Worm (Caenorhabditis elegans): Measurements from ENCODE around the gene F55G11.2.

The F55G11.2 gene

ce11 chrIV:12946488-12946887, 22.6 kb downstream of the F55G11.2 start, which contains the start of gene F55G11.1:
TSS of gene F55G11.1 (minus strand) at chrIV:12946588.
- TF ChIP-seq ztf-11 (tag; optimal IDR thresholded peaks at IDR 0.05), result no peak
- TF ChIP-seq nhr-102 (tag; optimal IDR thresholded peaks at IDR 0.05), result no peak
- TF ChIP-seq zfp-3 (GFP tag; conservative IDR thresholded peaks at IDR 0.05), result no peak
- no peak for TF ChIP-seq pha-4 (GFP tag; IDR thresholded peaks at IDR 0.05)
- TF ChIP-seq pha-4 (tag; optimal IDR thresholded peaks at IDR 0.05), result no peak
- TF ChIP-seq nhr-6 (tag; optimal IDR thresholded peaks at IDR 0.05), result no peak
- TF ChIP-seq mdl-1 (tag; optimal IDR thresholded peaks at IDR 0.05), result no peak
- TF ChIP-seq daf-8 (GFP tag; IDR thresholded peaks at IDR 0.05), result no peak
- no peak for TF ChIP-seq lin-38 (GFP tag; IDR thresholded peaks at IDR 0.05)
- no peak for TF ChIP-seq spr-3 (GFP tag; optimal IDR thresholded peaks at IDR 0.05)
- TF ChIP-seq daf-16 (GFP tag; optimal IDR thresholded peaks at IDR 0.05), result no peak
- no peak for TF ChIP-seq daf-16 (tag; optimal IDR thresholded peaks at IDR 0.05)
- TF ChIP-seq Y105C5A.15 (GFP tag; IDR thresholded peaks at IDR 0.05), result no peak
- TF ChIP-seq R02D3.7 (tag; optimal IDR thresholded peaks at IDR 0.05), result no peak
- TF ChIP-seq nhr-42 (GFP tag; IDR thresholded peaks at IDR 0.05), result no peak
- TF ChIP-seq spr-1 (tag; optimal IDR thresholded peaks at IDR 0.05), result no peak
- no peak for TF ChIP-seq unc-39 (tag; optimal IDR thresholded peaks at IDR 0.05)
- no peak for TF ChIP-seq nhr-111 (GFP tag; optimal IDR thresholded peaks at IDR 0.05)
- TF ChIP-seq zip-11 (GFP tag; IDR thresholded peaks at IDR 0.05), result no peak
- no peak for TF ChIP-seq mdt-29 (GFP tag; IDR thresholded peaks at IDR 0.05)
- no peak for TF ChIP-seq vab-7 (GFP tag; IDR thresholded peaks at IDR 0.05)
- no peak for TF ChIP-seq mep-1 (tag; optimal IDR thresholded peaks at IDR 0.05)

DNA sequence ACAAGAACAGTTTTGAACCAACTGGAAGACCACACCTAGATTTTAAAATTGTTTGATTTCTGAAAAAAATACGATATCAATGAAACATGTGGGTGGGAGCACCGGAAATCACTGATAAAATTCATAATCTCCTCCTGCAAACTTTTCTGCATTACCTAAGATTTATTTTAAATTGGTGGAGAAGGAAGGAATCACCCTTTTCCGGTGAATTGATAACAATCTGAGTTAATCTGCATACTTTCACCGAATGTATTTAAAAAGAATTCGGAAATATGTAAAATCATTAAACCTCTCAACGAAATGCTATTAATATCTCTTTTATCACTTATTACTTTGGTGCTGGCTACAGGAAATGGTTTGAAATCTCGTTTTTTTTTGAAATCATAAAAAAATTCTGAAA, 26.5 kb downstream of the F55G11.2 start, which contains the start of gene dct-19:
TSS of gene dct-19 (plus strand) at position 301 of the 400 bp plus-strand sequence.
- TF ChIP-seq nhr-10 (tag; optimal IDR thresholded peaks at IDR 0.05), result no peak

DNA sequence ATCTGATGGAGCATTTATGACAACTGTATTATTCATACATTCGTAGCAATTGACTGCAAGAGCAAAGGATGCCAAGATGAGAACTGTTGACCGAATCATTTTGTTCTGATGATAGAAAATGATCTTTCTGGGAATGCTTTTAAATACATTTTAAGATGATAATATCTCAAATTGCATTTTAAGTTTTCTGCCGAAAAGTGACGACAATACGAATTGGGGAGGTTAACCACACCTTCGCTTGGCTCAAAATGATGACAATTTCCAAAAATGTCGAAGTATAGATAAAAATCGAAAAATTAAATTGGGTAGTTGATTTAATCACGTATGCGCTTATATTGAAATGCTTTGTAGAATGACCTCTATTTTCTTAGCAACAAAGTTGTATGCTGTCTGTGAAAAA, 27.8 kb downstream of the F55G11.2 start, which contains the start of gene dod-24:
TSS of gene dod-24 (minus strand) at position 101 of the 400 bp plus-strand sequence.
- TF ChIP-seq zfp-2 (tag; optimal IDR thresholded peaks at IDR 0.05), result no peak
- TF ChIP-seq set-16 (GFP tag; IDR thresholded peaks at IDR 0.05), result no peak
- TF ChIP-seq duxl-1 (tag; optimal IDR thresholded peaks at IDR 0.05; ENCODE audit: poor library complexity), result no peak
- no peak for TF ChIP-seq lin-15B (tag; optimal IDR thresholded peaks at IDR 0.05)
- TF ChIP-seq ces-1 (GFP tag; optimal IDR thresholded peaks at IDR 0.05), result no peak
- TF ChIP-seq dmd-8 (GFP tag; IDR thresholded peaks at IDR 0.05), result no peak
- TF ChIP-seq ceh-82 (tag; optimal IDR thresholded peaks at IDR 0.05), result no peak
- no peak for TF ChIP-seq mxl-2 (GFP tag; conservative IDR thresholded peaks at IDR 0.05)
- TF ChIP-seq attf-4 (tag; optimal IDR thresholded peaks at IDR 0.05), result no peak
- TF ChIP-seq lin-13 (GFP tag; optimal IDR thresholded peaks at IDR 0.05), result no peak
- no peak for TF ChIP-seq daf-16 (GFP tag; optimal IDR thresholded peaks at IDR 0.05)
- no peak for TF ChIP-seq daf-16 (tag; optimal IDR thresholded peaks at IDR 0.05)
- no peak for TF ChIP-seq nhr-6 (tag; optimal IDR thresholded peaks at IDR 0.05)
- TF ChIP-seq ceh-28 (tag; optimal IDR thresholded peaks at IDR 0.05), result no peak
- TF ChIP-seq lin-29 (GFP tag; IDR thresholded peaks at IDR 0.05), result no peak
- TF ChIP-seq mdl-1 (tag; optimal IDR thresholded peaks at IDR 0.05), result no peak

DNA sequence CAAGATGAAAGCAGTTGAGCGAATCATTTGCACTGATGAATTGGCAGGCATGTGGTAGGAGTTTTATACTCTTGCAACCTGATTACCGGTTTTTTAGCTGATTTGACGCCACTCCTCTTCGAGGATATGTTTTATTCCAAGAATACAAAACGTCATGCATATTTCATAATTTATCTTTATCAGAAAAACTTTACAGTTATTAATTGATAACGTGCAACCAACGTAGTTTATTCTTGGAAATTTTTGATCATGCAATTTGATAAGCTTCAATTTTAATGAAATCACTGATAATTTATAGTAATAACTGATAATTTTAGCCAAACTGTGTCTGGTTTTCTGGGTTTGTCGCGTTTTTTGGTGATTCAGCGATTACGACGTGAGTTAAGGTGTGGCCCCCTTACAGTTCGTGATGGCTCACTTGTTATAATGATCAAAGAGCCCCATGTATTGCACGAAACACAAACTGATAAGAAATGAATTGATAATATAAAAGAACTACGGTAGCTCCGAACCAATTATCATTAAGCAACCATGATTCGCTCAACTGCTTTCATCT, 32.8 kb downstream of the F55G11.2 start, which contains the start of the genes cld-1 and dod-21:
TSS of gene cld-1 (minus strand) at position 51 of the 556 bp plus-strand sequence.
TSS of gene dod-21 (plus strand) at position 518 of the 556 bp plus-strand sequence.
- TF ChIP-seq hlh-11 (tag; optimal IDR thresholded peaks at IDR 0.05) (peak; percentile 83), R02D3.7 (tag; optimal IDR thresholded peaks at IDR 0.05) (no peak), ceh-82 (tag; optimal IDR thresholded peaks at IDR 0.05) (no peak), nhr-76 (tag; optimal IDR thresholded peaks at IDR 0.05) (no peak), madf-5 (GFP tag; IDR thresholded peaks at IDR 0.05) (no peak), dmd-6 (GFP tag; IDR thresholded peaks at IDR 0.05) (peak; percentile 64), sdz-12 (GFP tag; optimal IDR thresholded peaks at IDR 0.05) (no peak), dve-1 (tag; optimal IDR thresholded peaks at IDR 0.05; ENCODE audit: insufficient read depth) (peak; percentile 63), php-3 (GFP tag; IDR thresholded peaks at IDR 0.05) (peak; percentile 48; the same call in 1 of the 2 replicates), nhr-28 (tag; optimal IDR thresholded peaks at IDR 0.05) (peak; percentile 47), gei-8 (GFP tag; optimal IDR thresholded peaks at IDR 0.05) (no peak), lin-1 (GFP tag; IDR thresholded peaks at IDR 0.05) (0 out of 2 replicates have a peak, but pooled peaks have one; percentile 20), F44E2.7 (GFP tag; IDR thresholded peaks at IDR 0.05) (no peak), zip-11 (GFP tag; IDR thresholded peaks at IDR 0.05) (no peak), pqm-1 (tag; optimal IDR thresholded peaks at IDR 0.05) (peak; percentile 31), nhr-77 (tag; optimal IDR thresholded peaks at IDR 0.05) (peak; percentile 11), daf-16 (GFP tag; optimal IDR thresholded peaks at IDR 0.05) (no peak), daf-16 (tag; optimal IDR thresholded peaks at IDR 0.05) (peak; percentile 47)
